Worm (Caenorhabditis elegans) whole organism, mixed stage, embryonic: Measurements from ENCODE around the gene nhr-247.

ENCODE experiments used
- M03D4.4 ChIP-seq: sonication (generic microtip); optimal IDR thresholded peaks from 2 replicates; lab custom pipeline; 2017; ENCODE audit warnings: mild to moderate bottlenecking, missing genetic modification characterization, missing compliant biosample characterization
- bed-3 ChIP-seq: fragments of 200-800 bp; sonication (Bioruptor generic); optimal IDR thresholded peaks from 3 replicates; lab custom pipeline; 2018; ENCODE audit warnings: mild to moderate bottlenecking, missing genetic modification characterization, moderate library complexity, missing compliant biosample characterization
- blmp-1 ChIP-seq: fragments of 150-350 bp; optimal IDR thresholded peaks from 2 replicates; lab custom pipeline; 2014; ENCODE audit warnings: missing biosample characterization, missing genetic modification characterization
- ceh-39 ChIP-seq: fragments of 150-350 bp; optimal IDR thresholded peaks from 2 replicates; lab custom pipeline; 2014; ENCODE audit warnings: missing biosample characterization, missing genetic modification characterization
- ceh-43 ChIP-seq: fragments of 200-800 bp; sonication (Bioruptor generic); optimal IDR thresholded peaks from 2 replicates; lab custom pipeline; 2018; ENCODE audit warnings: mild to moderate bottlenecking, missing genetic modification characterization, moderate library complexity, missing compliant biosample characterization
- ceh-83 ChIP-seq: fragments of 200-800 bp; sonication (Bioruptor generic); optimal IDR thresholded peaks from 2 replicates; lab custom pipeline; 2018; ENCODE audit warnings: mild to moderate bottlenecking, missing genetic modification characterization, missing compliant biosample characterization
- ces-1 ChIP-seq: fragments of 150-350 bp; optimal IDR thresholded peaks from 2 replicates; lab custom pipeline; 2014; ENCODE audit warnings: missing biosample characterization, missing genetic modification reagents, missing genetic modification characterization
- drap-1 ChIP-seq: fragments of 200-800 bp; sonication (Bioruptor generic); optimal IDR thresholded peaks from 3 replicates; lab custom pipeline; 2018; ENCODE audit warnings: mild to moderate bottlenecking, missing genetic modification characterization, missing compliant biosample characterization
- elt-1 ChIP-seq: sonication (generic microtip); optimal IDR thresholded peaks from 2 replicates; lab custom pipeline; 2017; ENCODE audit warnings: missing genetic modification characterization, mild to moderate bottlenecking, missing compliant biosample characterization, antibody characterized with exemption, moderate library complexity, borderline replicate concordance; ENCODE audit not compliant: insufficient read depth
- flh-1 ChIP-seq: fragments of 200-800 bp; sonication (Bioruptor generic); optimal IDR thresholded peaks from 2 replicates; lab custom pipeline; 2018; ENCODE audit warnings: mild to moderate bottlenecking, missing genetic modification characterization, moderate library complexity, missing compliant biosample characterization
- ham-2 ChIP-seq: fragments of 200-800 bp; sonication (Bioruptor generic); optimal IDR thresholded peaks from 2 replicates; lab custom pipeline; 2018; ENCODE audit warnings: mild to moderate bottlenecking, missing genetic modification characterization, missing compliant biosample characterization
- hlh-1 ChIP-seq: fragments of 150-350 bp; optimal IDR thresholded peaks from 2 replicates; lab custom pipeline; 2014; ENCODE audit warnings: missing biosample characterization, missing genetic modification reagents, missing genetic modification characterization
- lin-13 ChIP-seq: fragments of 150-350 bp; optimal IDR thresholded peaks from 2 replicates; lab custom pipeline; 2014; ENCODE audit warnings: missing biosample characterization, missing genetic modification characterization
- lin-32 ChIP-seq: fragments of 200-800 bp; sonication (Bioruptor generic); optimal IDR thresholded peaks from 2 replicates; lab custom pipeline; 2018; ENCODE audit warnings: mild to moderate bottlenecking, missing genetic modification characterization, missing compliant biosample characterization
- lsy-2 ChIP-seq: fragments of 150-350 bp; optimal IDR thresholded peaks from 2 replicates; lab custom pipeline; 2014; ENCODE audit warnings: missing biosample characterization, missing genetic modification characterization
- mab-5 ChIP-seq: fragments of 150-350 bp; optimal IDR thresholded peaks from 2 replicates; lab custom pipeline; 2014; ENCODE audit warnings: missing biosample characterization, missing genetic modification characterization
- mep-1 ChIP-seq: fragments of 150-350 bp; optimal IDR thresholded peaks from 2 replicates; lab custom pipeline; 2017; ENCODE audit warnings: missing biosample characterization, missing genetic modification reagents, missing genetic modification characterization, inconsistent platforms
- mls-2 ChIP-seq: sonication (generic microtip); optimal IDR thresholded peaks from 2 replicates; lab custom pipeline; 2016; ENCODE audit warnings: mild to moderate bottlenecking, missing genetic modification characterization, moderate library complexity, missing compliant biosample characterization
- nhr-12 ChIP-seq: fragments of 150-350 bp; optimal IDR thresholded peaks from 2 replicates; lab custom pipeline; 2014; ENCODE audit warnings: missing biosample characterization, missing genetic modification characterization
- nhr-2 ChIP-seq: fragments of 150-350 bp; optimal IDR thresholded peaks from 2 replicates; lab custom pipeline; 2014; ENCODE audit warnings: missing biosample characterization, missing genetic modification characterization
- nhr-237 ChIP-seq: fragments of 150-350 bp; optimal IDR thresholded peaks from 2 replicates; lab custom pipeline; 2014; ENCODE audit warnings: missing biosample characterization, missing genetic modification characterization
- nhr-28 ChIP-seq: fragments of 150-350 bp; optimal IDR thresholded peaks from 2 replicates; lab custom pipeline; 2014; ENCODE audit warnings: missing biosample characterization, missing genetic modification characterization
- nhr-76 ChIP-seq: sonication (generic microtip); optimal IDR thresholded peaks from 2 replicates; lab custom pipeline; 2017; ENCODE audit warnings: missing biosample characterization, missing genetic modification characterization
- pha-4 ChIP-seq: fragments of 150-350 bp; optimal IDR thresholded peaks from 2 replicates; lab custom pipeline; 2018; ENCODE audit warnings: missing biosample characterization, missing genetic modification reagents, missing genetic modification characterization
- sem-2 ChIP-seq: fragments of 200-800 bp; sonication (Bioruptor generic); optimal IDR thresholded peaks from 2 replicates; lab custom pipeline; 2018; ENCODE audit warnings: mild to moderate bottlenecking, missing genetic modification characterization, missing compliant biosample characterization
- snpc-4 ChIP-seq: fragments of 150-350 bp; optimal IDR thresholded peaks from 2 replicates; lab custom pipeline; 2014; ENCODE audit warnings: missing biosample characterization, missing genetic modification characterization
- sptf-1 ChIP-seq: sonication (generic microtip); optimal IDR thresholded peaks from 2 replicates; lab custom pipeline; 2017; ENCODE audit warnings: mild to moderate bottlenecking, missing genetic modification characterization, moderate library complexity, missing compliant biosample characterization
- unc-39 ChIP-seq: fragments of 150-350 bp; optimal IDR thresholded peaks from 2 replicates; lab custom pipeline; 2014; ENCODE audit warnings: missing biosample characterization, missing genetic modification characterization
- unc-62 ChIP-seq: fragments of 150-350 bp; optimal IDR thresholded peaks from 2 replicates; lab custom pipeline; 2014; ENCODE audit warnings: missing biosample characterization, missing genetic modification reagents, missing genetic modification characterization
- zip-8 ChIP-seq: fragments of 150-350 bp; optimal IDR thresholded peaks from 2 replicates; lab custom pipeline; 2014; ENCODE audit warnings: missing biosample characterization, missing genetic modification characterization
- ztf-11 ChIP-seq: fragments of 150-350 bp; optimal IDR thresholded peaks from 2 replicates; lab custom pipeline; 2014; ENCODE audit warnings: missing biosample characterization, missing genetic modification characterization

nhr-247 gene

ce11 chrV:15310780-15311179 lies 12.0 kb upstream of the nhr-247 start, which contains the start of gene irld-62:
TSS of gene irld-62 (plus strand) at chrV:15311080.
- TF ChIP-seq nhr-12 (tag; lab: Kevin White, UChicago): no peak
- no peak for TF ChIP-seq zip-8 (tag; lab: Kevin White, UChicago)
- TF ChIP-seq mep-1 (tag; lab: Kevin White, UChicago): no peak
- no peak for TF ChIP-seq hlh-1 (tag; lab: Kevin White, UChicago)
- TF ChIP-seq drap-1: no peak
- no peak for TF ChIP-seq sem-2 (GFP tag; lab: Kevin White, UChicago)
- TF ChIP-seq unc-39 (tag; lab: Kevin White, UChicago): no peak
- no peak for TF ChIP-seq bed-3 (GFP tag; lab: Kevin White, UChicago)
- no peak for TF ChIP-seq lin-13 (tag; lab: Kevin White, UChicago)
- TF ChIP-seq sptf-1 (tag; lab: Kevin White, UChicago): no peak
- no peak for TF ChIP-seq ceh-83
- TF ChIP-seq pha-4: no peak
- no peak for TF ChIP-seq elt-1 (tag; lab: Kevin White, UChicago)
- TF ChIP-seq lin-32 (GFP tag; lab: Kevin White, UChicago): no peak
- no peak for TF ChIP-seq nhr-2 (tag; lab: Kevin White, UChicago)
- TF ChIP-seq ceh-43 (GFP tag; lab: Kevin White, UChicago): no peak
- no peak for TF ChIP-seq ham-2 (GFP tag; lab: Kevin White, UChicago)
- no peak for TF ChIP-seq ces-1 (GFP tag; lab: Kevin White, UChicago)
- TF ChIP-seq mls-2 (tag; lab: Kevin White, UChicago): no peak

ce11 chrV:15313529-15313928 lies 9.3 kb upstream of the nhr-247 start:
- TF ChIP-seq lin-13 (tag; lab: Kevin White, UChicago) (no peak), ceh-39 (tag; lab: Kevin White, UChicago) (no peak), elt-1 (tag; lab: Kevin White, UChicago) (no peak), unc-62 (no peak), nhr-237 (tag; lab: Kevin White, UChicago) (no peak), ztf-11 (tag; lab: Kevin White, UChicago) (no peak), ces-1 (GFP tag; lab: Kevin White, UChicago) (no peak), blmp-1 (tag; lab: Kevin White, UChicago) (no peak), ceh-43 (GFP tag; lab: Kevin White, UChicago) (no peak), sem-2 (GFP tag; lab: Kevin White, UChicago) (no peak), pha-4 (no peak), zip-8 (tag; lab: Kevin White, UChicago) (no peak), M03D4.4 (tag; lab: Kevin White, UChicago) (no peak), snpc-4 (tag; lab: Kevin White, UChicago) (no peak)

DNA sequence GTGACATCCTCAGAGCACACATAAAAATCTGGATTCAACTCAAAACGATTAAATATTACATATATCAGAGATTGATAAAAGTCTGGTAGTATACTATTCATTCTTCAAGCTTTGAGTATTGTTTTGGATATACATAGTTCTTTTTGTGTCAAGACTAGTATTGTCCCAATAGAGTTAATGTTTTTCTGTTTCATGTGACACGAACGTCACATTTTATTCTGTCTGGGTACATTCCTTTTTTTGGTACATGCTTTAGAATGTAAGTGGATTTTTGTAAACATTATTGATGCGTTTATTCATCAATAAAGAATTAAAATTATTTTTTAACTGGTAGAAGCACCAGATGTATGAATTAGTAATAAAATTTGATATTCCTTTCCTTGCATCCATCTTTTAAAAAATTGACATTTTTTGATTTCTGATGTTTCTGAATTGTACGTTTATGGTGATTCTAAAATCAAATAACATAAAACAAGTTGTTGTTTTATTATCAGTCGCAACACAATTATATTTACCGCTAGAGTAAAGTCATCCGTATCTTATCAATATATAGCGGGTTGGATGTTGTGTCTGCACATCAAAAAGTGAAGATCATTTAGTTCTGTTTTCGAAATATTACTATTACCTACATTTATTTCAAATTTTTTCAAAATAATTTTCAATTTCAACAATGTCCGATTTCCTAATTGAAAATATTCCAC lies 6.8 kb upstream of the nhr-247 start, which contains the start of the genes srt-22 and nhr-246:
TSS of gene srt-22 (minus strand) at position 101 of the 701 bp plus-strand sequence.
TSS of gene nhr-246 (plus strand) at position 651 of the 701 bp plus-strand sequence.
- TF ChIP-seq lsy-2 (tag; lab: Kevin White, UChicago): no peak
- TF ChIP-seq nhr-12 (tag; lab: Kevin White, UChicago): no peak
- TF ChIP-seq nhr-237 (tag; lab: Kevin White, UChicago): no peak
- TF ChIP-seq hlh-1 (tag; lab: Kevin White, UChicago): no peak
- no peak for TF ChIP-seq bed-3 (GFP tag; lab: Kevin White, UChicago)
- no peak for TF ChIP-seq lin-32 (GFP tag; lab: Kevin White, UChicago)
- TF ChIP-seq ham-2 (GFP tag; lab: Kevin White, UChicago): no peak
- TF ChIP-seq ceh-39 (tag; lab: Kevin White, UChicago): no peak
- no peak for TF ChIP-seq sem-2 (GFP tag; lab: Kevin White, UChicago)
- TF ChIP-seq ceh-43 (GFP tag; lab: Kevin White, UChicago): no peak
- no peak for TF ChIP-seq mls-2 (tag; lab: Kevin White, UChicago)
- TF ChIP-seq M03D4.4 (tag; lab: Kevin White, UChicago): no peak
- no peak for TF ChIP-seq zip-8 (tag; lab: Kevin White, UChicago)
- TF ChIP-seq nhr-76 (tag; lab: Kevin White, UChicago): no peak
- TF ChIP-seq sptf-1 (tag; lab: Kevin White, UChicago): no peak
- TF ChIP-seq blmp-1 (tag; lab: Kevin White, UChicago): no peak
- no peak for TF ChIP-seq elt-1 (tag; lab: Kevin White, UChicago)
- TF ChIP-seq flh-1 (GFP tag; lab: Kevin White, UChicago): no peak
- TF ChIP-seq snpc-4 (tag; lab: Kevin White, UChicago): no peak
- TF ChIP-seq lin-13 (tag; lab: Kevin White, UChicago): no peak

ce11 chrV:15318638-15319037 lies 4.1 kb upstream of the nhr-247 start, which contains the start of gene nhr-291:
TSS of gene nhr-291 (plus strand) at chrV:15318961.
- no peak for TF ChIP-seq unc-62
- no peak for TF ChIP-seq lin-13 (tag; lab: Kevin White, UChicago)
- TF ChIP-seq snpc-4 (tag; lab: Kevin White, UChicago): no peak
- no peak for TF ChIP-seq nhr-28 (tag; lab: Kevin White, UChicago)
- TF ChIP-seq ceh-39 (tag; lab: Kevin White, UChicago): no peak
- TF ChIP-seq unc-39 (tag; lab: Kevin White, UChicago): no peak
- no peak for TF ChIP-seq blmp-1 (tag; lab: Kevin White, UChicago)
- TF ChIP-seq ces-1 (GFP tag; lab: Kevin White, UChicago): no peak
- no peak for TF ChIP-seq elt-1 (tag; lab: Kevin White, UChicago)
- TF ChIP-seq pha-4: no peak
- no peak for TF ChIP-seq flh-1 (GFP tag; lab: Kevin White, UChicago)
- TF ChIP-seq ham-2 (GFP tag; lab: Kevin White, UChicago): no peak
- TF ChIP-seq hlh-1 (tag; lab: Kevin White, UChicago): no peak
- TF ChIP-seq nhr-237 (tag; lab: Kevin White, UChicago): no peak
- no peak for TF ChIP-seq mab-5 (tag; lab: Kevin White, UChicago)
- TF ChIP-seq M03D4.4 (tag; lab: Kevin White, UChicago): no peak
- no peak for TF ChIP-seq nhr-12 (tag; lab: Kevin White, UChicago)
- no peak for TF ChIP-seq lin-32 (GFP tag; lab: Kevin White, UChicago)
- TF ChIP-seq mep-1 (tag; lab: Kevin White, UChicago): no peak
